Worm (Caenorhabditis elegans) whole organism, early embryonic: ENCODE results near the gene slc-46A.

ENCODE experiments used
- B0310.2 ChIP-seq: sonication (generic microtip); optimal IDR thresholded peaks from 2 replicates; lab custom pipeline; 2016; ENCODE audit warnings: mild to moderate bottlenecking, missing genetic modification characterization, missing compliant biosample characterization
- F13C5.2 ChIP-seq: sonication (generic microtip); optimal IDR thresholded peaks from 2 replicates; lab custom pipeline; 2017; ENCODE audit warnings: mild to moderate bottlenecking, missing genetic modification characterization, inconsistent platforms, missing compliant biosample characterization
- aly-1 ChIP-seq: sonication (generic microtip); optimal IDR thresholded peaks from 2 replicates; lab custom pipeline; 2016; ENCODE audit warnings: missing genetic modification characterization, missing compliant biosample characterization
- ama-1 ChIP-seq: fragments of 150-350 bp; optimal IDR thresholded peaks from 2 replicates; lab custom pipeline; 2014
- ceh-13 ChIP-seq: fragments of 200-800 bp; sonication (Bioruptor generic); optimal IDR thresholded peaks from 2 replicates; lab custom pipeline; 2018; ENCODE audit warnings: mild to moderate bottlenecking, missing genetic modification characterization, missing compliant biosample characterization
- ceh-36 ChIP-seq: sonication (generic microtip); optimal IDR thresholded peaks from 2 replicates; lab custom pipeline; 2016; ENCODE audit warnings: missing genetic modification characterization, inconsistent platforms, missing compliant biosample characterization
- ets-7 ChIP-seq: sonication (generic microtip); optimal IDR thresholded peaks from 2 replicates; lab custom pipeline; 2016; ENCODE audit warnings: missing genotype, missing genetic modification characterization, missing compliant biosample characterization
- flt-1 ChIP-seq: fragments of 200-800 bp; sonication (Bioruptor generic); IDR thresholded peaks from 2 replicates; pipeline ENCODE4 v1.3.6; 2022; ENCODE audit warnings: missing genetic modification characterization, missing compliant biosample characterization
- hmbx-1 ChIP-seq: sonication (generic microtip); optimal IDR thresholded peaks from 2 replicates; lab custom pipeline; 2016; ENCODE audit warnings: mild to moderate bottlenecking, missing genetic modification characterization, missing compliant biosample characterization
- hmg-4 ChIP-seq: fragments of 200-800 bp; sonication (Bioruptor generic); optimal IDR thresholded peaks from 2 replicates; lab custom pipeline; 2018; ENCODE audit warnings: mild to moderate bottlenecking, missing genetic modification characterization, missing compliant biosample characterization
- hnd-1 ChIP-seq: sonication (generic microtip); optimal IDR thresholded peaks from 2 replicates; lab custom pipeline; 2016; ENCODE audit warnings: missing genetic modification characterization, missing compliant biosample characterization
- pes-1 ChIP-seq: fragments of 200-800 bp; sonication (Bioruptor generic); IDR thresholded peaks from 2 replicates; pipeline ENCODE4 v1.3.6; 2022; ENCODE audit warnings: missing genetic modification reagents, missing genetic modification characterization, missing compliant biosample characterization
- scrt-1 ChIP-seq: fragments of 200-800 bp; sonication (Bioruptor generic); IDR thresholded peaks from 2 replicates; pipeline ENCODE4 v1.3.6; 2022; ENCODE audit warnings: missing genetic modification characterization, missing compliant biosample characterization
- sea-1 ChIP-seq: fragments of 200-800 bp; sonication (Bioruptor generic); conservative IDR thresholded peaks from 2 replicates; pipeline ENCODE4 v1.3.6; 2022; ENCODE audit warnings: missing genetic modification characterization, missing compliant biosample characterization
- tbx-11 ChIP-seq: fragments of 200-800 bp; sonication (Bioruptor generic); IDR thresholded peaks from 2 replicates; pipeline ENCODE4 v1.3.6; 2022; ENCODE audit warnings: missing genetic modification characterization, missing compliant biosample characterization
- tbx-37 ChIP-seq: fragments of 200-800 bp; sonication (Bioruptor generic); conservative IDR thresholded peaks from 2 replicates; pipeline ENCODE4 v1.3.6; 2022; ENCODE audit warnings: missing genetic modification reagents, missing genetic modification characterization, missing compliant biosample characterization
- tra-4 ChIP-seq: sonication (generic microtip); optimal IDR thresholded peaks from 2 replicates; lab custom pipeline; 2017; ENCODE audit warnings: missing genetic modification characterization, missing compliant biosample characterization

slc-46A gene

ce11 chrIV:5318835-5319303 lies at the start of gene slc-46A:
Gene slc-46A, plus strand, starts transcription at chrIV:5319253.
- TF ChIP-seq ceh-36 (tag; lab: Kevin White, UChicago) (no peak), hmg-4 (GFP tag; lab: Kevin White, UChicago) (no peak), tbx-11 (GFP tag; lab: Robert Waterston, UW) (no peak), tbx-37 (no peak), pes-1 (GFP tag; lab: Robert Waterston, UW) (no peak), aly-1 (no peak), F13C5.2 (tag; lab: Kevin White, UChicago) (no peak), hnd-1 (tag; lab: Kevin White, UChicago) (no peak), flt-1 (GFP tag; lab: Robert Waterston, UW) (no peak), ceh-13 (GFP tag; lab: Kevin White, UChicago) (no peak), scrt-1 (GFP tag; lab: Robert Waterston, UW) (no peak), B0310.2 (no peak), ets-7 (tag; lab: Kevin White, UChicago) (no peak)

- TF ChIP-seq hmg-4 (GFP tag; lab: Kevin White, UChicago): no peak
- no peak for TF ChIP-seq pes-1 (GFP tag; lab: Robert Waterston, UW)
- TF ChIP-seq B0310.2: no peak
- TF ChIP-seq tra-4: no peak
- TF ChIP-seq ceh-13 (GFP tag; lab: Kevin White, UChicago): no peak
- no peak for TF ChIP-seq aly-1
- no peak for TF ChIP-seq hnd-1 (tag; lab: Kevin White, UChicago)
- no peak for TF ChIP-seq F13C5.2 (tag; lab: Kevin White, UChicago)
- TF ChIP-seq tbx-11 (GFP tag; lab: Robert Waterston, UW): no peak
- TF ChIP-seq ceh-36 (tag; lab: Kevin White, UChicago): no peak
- no peak for TF ChIP-seq sea-1 (GFP tag; lab: Robert Waterston, UW)
- TF ChIP-seq tbx-37: no peak
- TF ChIP-seq scrt-1 (GFP tag; lab: Robert Waterston, UW): no peak
- TF ChIP-seq ama-1 (lab: Kevin White, UChicago): no peak
- TF ChIP-seq hmbx-1 (tag; lab: Kevin White, UChicago): no peak
- TF ChIP-seq flt-1 (GFP tag; lab: Robert Waterston, UW): no peak
- no peak for TF ChIP-seq ets-7 (tag; lab: Kevin White, UChicago)
Measured at ce11 chrIV:5272518-5272917, 46.5 kb upstream of the slc-46A start, which contains the start of gene F36H12.3. Gene F36H12.3, plus strand, starts transcription at chrIV:5272818.

ce11 chrIV:5273385-5273784 lies 45.7 kb upstream of the slc-46A start:
- TF ChIP-seq aly-1 (no peak), tbx-11 (GFP tag; lab: Robert Waterston, UW) (no peak), B0310.2 (no peak), ceh-36 (tag; lab: Kevin White, UChicago) (no peak), scrt-1 (GFP tag; lab: Robert Waterston, UW) (no peak), flt-1 (GFP tag; lab: Robert Waterston, UW) (no peak)

DNA sequence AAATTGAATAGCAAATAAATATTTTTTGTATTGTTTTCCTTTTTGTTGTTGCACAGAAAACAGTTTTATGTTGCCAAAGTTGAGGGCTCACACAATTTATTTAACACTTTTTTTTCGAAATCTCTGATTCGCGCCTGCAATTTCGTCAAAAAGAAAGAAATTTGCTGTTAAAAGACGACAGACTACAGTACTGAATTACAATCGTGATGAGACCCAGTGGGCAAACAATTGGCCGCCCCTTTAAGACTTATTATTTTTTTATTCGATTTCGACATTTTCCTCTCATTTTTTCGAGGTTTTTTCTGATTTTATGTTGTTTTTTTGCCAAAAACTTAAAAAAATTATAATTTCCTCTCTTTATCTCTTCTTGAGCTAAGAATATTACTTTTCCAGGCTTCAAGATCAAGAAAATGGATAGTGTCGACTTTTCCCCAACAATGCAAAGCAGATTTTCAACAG lies 44.9 kb upstream of the slc-46A start, which contains the start of gene slfl-4:
Gene slfl-4 (plus strand): TSS at position 409 of the 459 bp plus-strand sequence.
- TF ChIP-seq tbx-37: no peak
- no peak for TF ChIP-seq ceh-13 (GFP tag; lab: Kevin White, UChicago)
- no peak for TF ChIP-seq sea-1 (GFP tag; lab: Robert Waterston, UW)
- TF ChIP-seq ets-7 (tag; lab: Kevin White, UChicago): no peak
- no peak for TF ChIP-seq scrt-1 (GFP tag; lab: Robert Waterston, UW)
- TF ChIP-seq F13C5.2 (tag; lab: Kevin White, UChicago): no peak
- no peak for TF ChIP-seq ama-1 (lab: Kevin White, UChicago)
- no peak for TF ChIP-seq ceh-36 (tag; lab: Kevin White, UChicago)
- TF ChIP-seq aly-1: no peak
- no peak for TF ChIP-seq hmbx-1 (tag; lab: Kevin White, UChicago)
- TF ChIP-seq pes-1 (GFP tag; lab: Robert Waterston, UW): no peak
- no peak for TF ChIP-seq B0310.2
- TF ChIP-seq tbx-11 (GFP tag; lab: Robert Waterston, UW): no peak
- TF ChIP-seq flt-1 (GFP tag; lab: Robert Waterston, UW): no peak
- no peak for TF ChIP-seq hnd-1 (tag; lab: Kevin White, UChicago)
- TF ChIP-seq tra-4: no peak
- no peak for TF ChIP-seq hmg-4 (GFP tag; lab: Kevin White, UChicago)

- no peak for TF ChIP-seq hnd-1 (tag; lab: Kevin White, UChicago)
Measured at ce11 chrIV:5277752-5278151, 41.3 kb upstream of the slc-46A start, which contains the start of gene F36H12.17. Gene F36H12.17, minus strand, starts transcription at chrIV:5277852.

ce11 chrIV:5281457-5281856 lies 37.6 kb upstream of the slc-46A start:
- TF ChIP-seq hmg-4 (GFP tag; lab: Kevin White, UChicago): no peak
- no peak for TF ChIP-seq scrt-1 (GFP tag; lab: Robert Waterston, UW)
- no peak for TF ChIP-seq hnd-1 (tag; lab: Kevin White, UChicago)
- no peak for TF ChIP-seq pes-1 (GFP tag; lab: Robert Waterston, UW)
- no peak for TF ChIP-seq hmbx-1 (tag; lab: Kevin White, UChicago)
- no peak for TF ChIP-seq ama-1 (lab: Kevin White, UChicago)
- no peak for TF ChIP-seq tbx-11 (GFP tag; lab: Robert Waterston, UW)
- no peak for TF ChIP-seq tra-4
- TF ChIP-seq aly-1: no peak
- no peak for TF ChIP-seq sea-1 (GFP tag; lab: Robert Waterston, UW)
- TF ChIP-seq ceh-36 (tag; lab: Kevin White, UChicago): no peak
- TF ChIP-seq flt-1 (GFP tag; lab: Robert Waterston, UW): no peak
- no peak for TF ChIP-seq ets-7 (tag; lab: Kevin White, UChicago)
- TF ChIP-seq ceh-13 (GFP tag; lab: Kevin White, UChicago): no peak
- no peak for TF ChIP-seq tbx-37
- TF ChIP-seq F13C5.2 (tag; lab: Kevin White, UChicago): no peak
- TF ChIP-seq B0310.2: no peak

- TF ChIP-seq ama-1 (lab: Kevin White, UChicago): no peak
- no peak for TF ChIP-seq sea-1 (GFP tag; lab: Robert Waterston, UW)
- TF ChIP-seq tbx-37: no peak
- TF ChIP-seq hmbx-1 (tag; lab: Kevin White, UChicago): no peak
- no peak for TF ChIP-seq scrt-1 (GFP tag; lab: Robert Waterston, UW)
- no peak for TF ChIP-seq pes-1 (GFP tag; lab: Robert Waterston, UW)
- TF ChIP-seq tra-4: no peak
- TF ChIP-seq B0310.2: no peak
- TF ChIP-seq ceh-36 (tag; lab: Kevin White, UChicago): no peak
- TF ChIP-seq tbx-11 (GFP tag; lab: Robert Waterston, UW): no peak
- no peak for TF ChIP-seq aly-1
- no peak for TF ChIP-seq hmg-4 (GFP tag; lab: Kevin White, UChicago)
- TF ChIP-seq ceh-13 (GFP tag; lab: Kevin White, UChicago): no peak
- no peak for TF ChIP-seq flt-1 (GFP tag; lab: Robert Waterston, UW)
- no peak for TF ChIP-seq ets-7 (tag; lab: Kevin White, UChicago)
Measured at ce11 chrIV:5287190-5287589, 31.9 kb upstream of the slc-46A start.
